Fruit fly (Drosophila melanogaster): ENCODE results near the gene srw.

The srw gene

dm6 chr3L:4269920-4270319 is 13.4 kb downstream of the srw start (continued):
- TF ChIP-seq fd64A (GFP tag; optimal IDR thresholded peaks at IDR 0.05) (no peak), Doc3 (GFP tag; IDR thresholded peaks at IDR 0.05; ENCODE audit: partially characterized antibody) (no peak), CG14710 (tag; optimal IDR thresholded peaks at IDR 0.05) (peak; percentile 73), CG13287 (GFP tag; IDR thresholded peaks at IDR 0.05; ENCODE audit: partially characterized antibody) (no peak), CG3281 (GFP tag; optimal IDR thresholded peaks at IDR 0.05) (peak; percentile 75), dysf (GFP tag; IDR thresholded peaks at IDR 0.05) (peak; percentile 80), CG42726 (GFP tag; IDR thresholded peaks at IDR 0.05; ENCODE audit: partially characterized antibody) (no peak), CG1647 (GFP tag; optimal IDR thresholded peaks at IDR 0.05) (no peak), CG16813 (GFP tag; IDR thresholded peaks at IDR 0.05; ENCODE audit: partially characterized antibody) (no peak), Tbp (GFP tag; optimal IDR thresholded peaks at IDR 0.05) (no peak), bowl (GFP tag; IDR thresholded peaks at IDR 0.05) (no peak), nerfin-1 (tag; optimal IDR thresholded peaks at IDR 0.05) (peak; percentile 69), CG11093 (GFP tag; IDR thresholded peaks at IDR 0.05) (0 out of 3 replicates have a peak, but pooled peaks have one; percentile 60), HLHmδ (GFP tag; optimal IDR thresholded peaks at IDR 0.05) (no peak), Xrp1 (GFP tag; IDR thresholded peaks at IDR 0.05) (peak; percentile 81), CG14860 (GFP tag; IDR thresholded peaks at IDR 0.05; ENCODE audit: partially characterized antibody) (no peak), CG18262 (tag; optimal IDR thresholded peaks at IDR 0.05) (peak; percentile 85), CHES-1-like (GFP tag; optimal IDR thresholded peaks at IDR 0.05) (no peak), slou (GFP tag; optimal IDR thresholded peaks at IDR 0.05) (no peak), HmgZ (tag; optimal IDR thresholded peaks at IDR 0.05) (peak; percentile 44), z (GFP tag; IDR thresholded peaks at IDR 0.05) (no peak), ash1 (GFP tag; optimal IDR thresholded peaks at IDR 0.05) (no peak), Ada2b (GFP tag; IDR thresholded peaks at IDR 0.05) (peak; percentile 58), CG30020 (tag; optimal IDR thresholded peaks at IDR 0.05) (peak; percentile 29), Fer1 (GFP tag; optimal IDR thresholded peaks at IDR 0.05) (peak; percentile 79), CG9437 (GFP tag; optimal IDR thresholded peaks at IDR 0.05) (peak; percentile 52), sug (tag; optimal IDR thresholded peaks at IDR 0.05) (no peak), mld (GFP tag; IDR thresholded peaks at IDR 0.05; ENCODE audit: partially characterized antibody) (no peak), caup (GFP tag; optimal IDR thresholded peaks at IDR 0.05; ENCODE audit: severe bottlenecking) (peak; percentile 53), CG34224 (GFP tag; IDR thresholded peaks at IDR 0.05; ENCODE audit: partially characterized antibody) (no peak), CG10543 (GFP tag; optimal IDR thresholded peaks at IDR 0.05) (peak; percentile 24), CG17328 (GFP tag; IDR thresholded peaks at IDR 0.05) (peak; percentile 31; the same call in 1 of the 2 replicates), Lpt (GFP tag; optimal IDR thresholded peaks at IDR 0.05) (no peak), Hr51 (GFP tag; optimal IDR thresholded peaks at IDR 0.05) (peak in 1 of 2 experiments; percentile 84), Sox100B (GFP tag; optimal IDR thresholded peaks at IDR 0.05) (peak; percentile 84), Nf-YC (tag; optimal IDR thresholded peaks at IDR 0.05) (peak; percentile 68), sna (GFP tag; IDR thresholded peaks at IDR 0.05; ENCODE audit: partially characterized antibody) (no peak), tgo (GFP tag; IDR thresholded peaks at IDR 0.05) (peak; percentile 79), CG4424 (GFP tag; optimal IDR thresholded peaks at IDR 0.05) (peak; percentile 48), gro (GFP tag; optimal IDR thresholded peaks at IDR 0.05) (no peak), CG17912 (GFP tag; optimal IDR thresholded peaks at IDR 0.05) (no peak), D (optimal IDR thresholded peaks at IDR 0.05) (no peak), D (GFP tag; optimal IDR thresholded peaks at IDR 0.05) (peak; percentile 71), Atf6 (GFP tag; IDR thresholded peaks at IDR 0.05) (peak; percentile 51; the same call in 1 of the 2 replicates), lbe (GFP tag; optimal IDR thresholded peaks at IDR 0.05) (peak; percentile 75), trem (tag; optimal IDR thresholded peaks at IDR 0.05) (peak; percentile 59), CG2202 (tag; optimal IDR thresholded peaks at IDR 0.05) (peak; percentile 52), ind (GFP tag; optimal IDR thresholded peaks at IDR 0.05) (peak; percentile 60), CG2678 (tag; optimal IDR thresholded peaks at IDR 0.05) (peak; percentile 88), en (GFP tag; optimal IDR thresholded peaks at IDR 0.05) (no peak)
